Worm (Caenorhabditis elegans): ENCODE measurements around the gene elks-1.
"Not testable (repeated sequence)": the region's sequence is repeated elsewhere in the genome, so short reads cannot be mapped to it uniquely, and the experiment has no call there.

elks-1 gene

ce11 chrIV:3336585-3336984 lies 13.2 kb downstream of the elks-1 start, which contains the start of gene F42A6.6 (continued):
- TF ChIP-seq ceh-9 (tag; optimal IDR thresholded peaks at IDR 0.05) (no peak), lin-15B (tag; optimal IDR thresholded peaks at IDR 0.05) (no peak), ztf-11 (tag; optimal IDR thresholded peaks at IDR 0.05) (no peak), aly-2 (tag; optimal IDR thresholded peaks at IDR 0.05) (peak; percentile 13), nhr-23 (tag; optimal IDR thresholded peaks at IDR 0.05) (peak; percentile 26)

- TF ChIP-seq egl-27, nhr-12, zag-1 (tag; optimal IDR thresholded peaks at IDR 0.05): not testable (repeated sequence)
Measured at ce11 chrIV:3331758-3332157, 18.1 kb downstream of the elks-1 start, which contains the start of gene F42A6.5. TSS of gene F42A6.5 (minus strand) at chrIV:3331858.

- peak; percentile 55 for TF ChIP-seq lsy-12 (tag; optimal IDR thresholded peaks at IDR 0.05)
- peak; percentile 62 for TF ChIP-seq elt-2 (tag; optimal IDR thresholded peaks at IDR 0.05)
- peak; percentile 20 for TF ChIP-seq tbx-2 (tag; optimal IDR thresholded peaks at IDR 0.05)
- TF ChIP-seq nhr-23 (tag; optimal IDR thresholded peaks at IDR 0.05), result peak; percentile 25
- peak; percentile 40 for TF ChIP-seq nfya-1 (tag; optimal IDR thresholded peaks at IDR 0.05; ENCODE audit: insufficient read depth)
- peak; percentile 31 for TF ChIP-seq nhr-25 (tag; optimal IDR thresholded peaks at IDR 0.05)
- peak; percentile 6 for TF ChIP-seq R02D3.7 (tag; optimal IDR thresholded peaks at IDR 0.05)
- TF ChIP-seq nhr-43 (tag; optimal IDR thresholded peaks at IDR 0.05; ENCODE audit: poor library complexity, severe bottlenecking), result peak; percentile 83
- peak; percentile 50 for TF ChIP-seq lin-15B (tag; optimal IDR thresholded peaks at IDR 0.05)
Measured at ce11 chrIV:3313311-3313710, 36.5 kb downstream of the elks-1 start.

ce11 chrIV:3311243-3311642 lies 38.6 kb downstream of the elks-1 start, which contains the start of gene zip-11:
TSS of gene zip-11 (plus strand) at chrIV:3311276.
- peak; percentile 57 for TF ChIP-seq nhr-43 (tag; optimal IDR thresholded peaks at IDR 0.05; ENCODE audit: poor library complexity, severe bottlenecking)
- TF ChIP-seq nhr-25 (tag; optimal IDR thresholded peaks at IDR 0.05), result peak; percentile 91
- peak; percentile 63 for TF ChIP-seq nfya-1 (tag; optimal IDR thresholded peaks at IDR 0.05; ENCODE audit: insufficient read depth)
- TF ChIP-seq tbx-2 (tag; optimal IDR thresholded peaks at IDR 0.05), result peak; percentile 25
- peak; percentile 79 for TF ChIP-seq ceh-28 (tag; optimal IDR thresholded peaks at IDR 0.05)
- peak; percentile 57 for TF ChIP-seq lin-15B (tag; optimal IDR thresholded peaks at IDR 0.05)
- no peak for TF ChIP-seq ZK546.5 (tag; optimal IDR thresholded peaks at IDR 0.05)
- TF ChIP-seq unc-39 (tag; optimal IDR thresholded peaks at IDR 0.05), result no peak
- no peak for TF ChIP-seq nhr-12 (tag; optimal IDR thresholded peaks at IDR 0.05)
- TF ChIP-seq pha-4 (tag; optimal IDR thresholded peaks at IDR 0.05), result peak; percentile 53
- peak; percentile 30 for TF ChIP-seq R02D3.7 (tag; optimal IDR thresholded peaks at IDR 0.05)
- peak; percentile 41 for TF ChIP-seq nhr-23 (tag; optimal IDR thresholded peaks at IDR 0.05)
- peak; percentile 59 for TF ChIP-seq hmg-11 (tag; optimal IDR thresholded peaks at IDR 0.05)

ce11 chrIV:3310662-3311219 lies 39.1 kb downstream of the elks-1 start:
- TF ChIP-seq elt-2 (tag; optimal IDR thresholded peaks at IDR 0.05) (peak; percentile 91), pqm-1 (tag; optimal IDR thresholded peaks at IDR 0.05) (peak; percentile 92), nhr-25 (tag; optimal IDR thresholded peaks at IDR 0.05) (no peak), aly-2 (tag; optimal IDR thresholded peaks at IDR 0.05) (no peak)

- TF ChIP-seq fkh-2 (tag; optimal IDR thresholded peaks at IDR 0.05) (no peak), nhr-25 (tag; optimal IDR thresholded peaks at IDR 0.05) (no peak), pqm-1 (tag; optimal IDR thresholded peaks at IDR 0.05) (no peak), ztf-4 (tag; optimal IDR thresholded peaks at IDR 0.05) (no peak), pha-4 (tag; optimal IDR thresholded peaks at IDR 0.05) (peak; percentile 34)
Measured at ce11 chrIV:3308885-3309284, 40.9 kb downstream of the elks-1 start.

ce11 chrIV:3307463-3307862 lies 42.4 kb downstream of the elks-1 start, which contains the start of gene W08E12.9:
TSS of gene W08E12.9 (minus strand) at chrIV:3307563.
- TF ChIP-seq nhr-77 (tag; optimal IDR thresholded peaks at IDR 0.05) (no peak), aly-2 (tag; optimal IDR thresholded peaks at IDR 0.05) (no peak), ama-1 (optimal IDR thresholded peaks at IDR 0.05) (no peak), sea-2 (GFP tag; optimal IDR thresholded peaks at IDR 0.05) (no peak), skn-1 (tag; optimal IDR thresholded peaks at IDR 0.05) (no peak)

Measured in whole organism, L3 larva.